Fruit fly (Drosophila melanogaster) whole organism, embryonic: ENCODE data around the gene CG42514.

Source experiments
- CG10209 ChIP-seq: fragments of 200-800 bp; sonication (Bioruptor generic); optimal IDR thresholded peaks from 3 replicates; lab custom pipeline; 2017; ENCODE audit warnings: missing biosample characterization, mild to moderate bottlenecking, missing genetic modification characterization, missing genetic modification reagents
- CG1024 ChIP-seq: fragments of 200-800 bp; sonication (Bioruptor generic); IDR thresholded peaks from 2 replicates; pipeline ENCODE4 v1.3.6; 2022; ENCODE audit warnings: missing biosample characterization, missing genetic modification characterization
- CG10543 ChIP-seq: fragments of 200-800 bp; sonication (Bioruptor generic); optimal IDR thresholded peaks from 3 replicates; lab custom pipeline; 2017; ENCODE audit warnings: missing biosample characterization, mild to moderate bottlenecking, missing genetic modification characterization, moderate library complexity
- CG10979 ChIP-seq: fragments of 200-800 bp; sonication (Bioruptor generic); optimal IDR thresholded peaks from 2 replicates; lab custom pipeline; 2018; ENCODE audit warnings: missing biosample characterization, mild to moderate bottlenecking, missing genetic modification characterization, moderate library complexity
- CG15269 ChIP-seq: fragments of 200-800 bp; sonication (Bioruptor generic); optimal IDR thresholded peaks from 2 replicates; lab custom pipeline; 2018; ENCODE audit warnings: missing biosample characterization, mild to moderate bottlenecking, missing genetic modification characterization, moderate library complexity
- CG17186 ChIP-seq: fragments of 200-800 bp; sonication (Bioruptor generic); optimal IDR thresholded peaks from 3 replicates; lab custom pipeline; 2017; ENCODE audit warnings: missing biosample characterization, missing genetic modification reagents, missing genetic modification characterization
- CG18011 ChIP-seq: fragments of 200-800 bp; sonication (Bioruptor generic); optimal IDR thresholded peaks from 2 replicates; lab custom pipeline; 2017; ENCODE audit warnings: missing biosample characterization, missing genetic modification characterization, mild to moderate bottlenecking, moderate library complexity, missing genotype
- CG18599 ChIP-seq: fragments of 200-800 bp; sonication (Bioruptor generic); optimal IDR thresholded peaks from 3 replicates; lab custom pipeline; 2017; ENCODE audit warnings: missing biosample characterization, missing genetic modification characterization, mild to moderate bottlenecking, moderate library complexity, missing genetic modification reagents
- CG2120 ChIP-seq: fragments of 200-800 bp; sonication (Bioruptor generic); optimal IDR thresholded peaks from 3 replicates; lab custom pipeline; 2016; ENCODE audit warnings: missing biosample characterization, missing genetic modification characterization
- CG2199 ChIP-seq: fragments of 200-800 bp; sonication (Bioruptor generic); IDR thresholded peaks from 3 replicates; pipeline ENCODE4 v1.3.6; 2022; ENCODE audit warnings: missing biosample characterization, missing genetic modification characterization
- CG34376 ChIP-seq: fragments of 200-800 bp; sonication (Bioruptor generic); optimal IDR thresholded peaks from 2 replicates; lab custom pipeline; 2018; ENCODE audit warnings: missing biosample characterization, mild to moderate bottlenecking, missing genetic modification characterization
- CG3838 ChIP-seq: fragments of 200-800 bp; sonication (Bioruptor generic); optimal IDR thresholded peaks from 3 replicates; lab custom pipeline; 2016; ENCODE audit warnings: missing biosample characterization, missing genetic modification characterization
- CG5180 ChIP-seq: fragments of 200-800 bp; sonication (Bioruptor generic); optimal IDR thresholded peaks from 3 replicates; lab custom pipeline; 2017; ENCODE audit warnings: missing biosample characterization, missing genetic modification characterization, mild to moderate bottlenecking, moderate library complexity, missing genetic modification reagents
- CG9817 ChIP-seq: fragments of 200-800 bp; sonication (Bioruptor generic); optimal IDR thresholded peaks from 2 replicates; lab custom pipeline; 2018; ENCODE audit warnings: missing biosample characterization, mild to moderate bottlenecking, missing genetic modification characterization, moderate library complexity
- CHES-1-like ChIP-seq: fragments of 200-800 bp; sonication (Bioruptor generic); optimal IDR thresholded peaks from 2 replicates; lab custom pipeline; 2016; ENCODE audit warnings: missing biosample characterization, missing genetic modification characterization
- D19A ChIP-seq: fragments of 200-800 bp; optimal IDR thresholded peaks from 3 replicates; lab custom pipeline; 2019; ENCODE audit warnings: missing biosample characterization, mild to moderate bottlenecking, missing genetic modification characterization, moderate library complexity
- D19B ChIP-seq: fragments of 200-800 bp; sonication (Bioruptor generic); optimal IDR thresholded peaks from 2 replicates; lab custom pipeline; 2017; ENCODE audit warnings: missing biosample characterization, mild to moderate bottlenecking, missing genetic modification characterization
- Dek ChIP-seq: fragments of 200-800 bp; sonication (Bioruptor generic); optimal IDR thresholded peaks from 3 replicates; lab custom pipeline; 2019; ENCODE audit warnings: missing biosample characterization, mild to moderate bottlenecking, missing genetic modification characterization, moderate library complexity
- Drgx ChIP-seq: fragments of 200-800 bp; sonication (Bioruptor generic); IDR thresholded peaks from 2 replicates; pipeline ENCODE4 v1.3.6; 2022; ENCODE audit warnings: missing biosample characterization, missing genetic modification characterization
- H2.0 ChIP-seq: fragments of 200-800 bp; sonication (Bioruptor generic); IDR thresholded peaks from 2 replicates; pipeline ENCODE4 v1.3.6; 2022; ENCODE audit warnings: missing biosample characterization, missing genetic modification characterization
- Hey ChIP-seq: fragments of 200-800 bp; sonication (Bioruptor generic); optimal IDR thresholded peaks from 3 replicates; lab custom pipeline; 2018; ENCODE audit warnings: missing biosample characterization, mild to moderate bottlenecking, missing genetic modification characterization
- Jarid2 ChIP-seq: fragments of 200-800 bp; sonication (Bioruptor generic); optimal IDR thresholded peaks from 3 replicates; lab custom pipeline; 2017; ENCODE audit warnings: mild to moderate bottlenecking, missing biosample characterization, missing genetic modification reagents, missing genetic modification characterization
- Med ChIP-seq: fragments of 200-800 bp; sonication (Bioruptor generic); peaks from one replicate; lab custom pipeline; 2016; ENCODE audit warnings: missing biosample characterization, missing genetic modification characterization, mild to moderate bottlenecking, inconsistent platforms, moderate library complexity
- Nf-YB ChIP-seq: fragments of 200-800 bp; sonication (Bioruptor generic); optimal IDR thresholded peaks from 3 replicates; lab custom pipeline; 2019; ENCODE audit warnings: missing biosample characterization, mild to moderate bottlenecking, missing genetic modification characterization, moderate library complexity
- Oli ChIP-seq: fragments of 200-800 bp; sonication (Bioruptor generic); optimal IDR thresholded peaks from 2 replicates; lab custom pipeline; 2018; ENCODE audit warnings: missing biosample characterization, mild to moderate bottlenecking, missing genetic modification characterization, moderate library complexity
- Rfx ChIP-seq: fragments of 200-800 bp; sonication (Bioruptor generic); IDR thresholded peaks from 2 replicates; pipeline ENCODE4 v1.3.6; 2022; ENCODE audit warnings: missing biosample characterization, missing genetic modification characterization
- Sry-δ ChIP-seq: fragments of 200-800 bp; sonication (Bioruptor generic); optimal IDR thresholded peaks from 2 replicates; lab custom pipeline; 2016; ENCODE audit warnings: missing biosample characterization, missing genetic modification characterization
- ab ChIP-seq: fragments of 200-800 bp; sonication (Bioruptor generic); optimal IDR thresholded peaks from 2 replicates; lab custom pipeline; 2016; ENCODE audit warnings: missing biosample characterization, missing genetic modification characterization
- ac ChIP-seq: fragments of 200-800 bp; sonication (Bioruptor generic); optimal IDR thresholded peaks from 3 replicates; lab custom pipeline; 2017; ENCODE audit warnings: missing biosample characterization, mild to moderate bottlenecking, missing genetic modification characterization
- bigmax ChIP-seq: fragments of 200-800 bp; sonication (Bioruptor generic); optimal IDR thresholded peaks from 2 replicates; lab custom pipeline; 2018; ENCODE audit warnings: missing biosample characterization, mild to moderate bottlenecking, missing genetic modification characterization
- croc ChIP-seq: fragments of 200-800 bp; sonication (Bioruptor generic); conservative IDR thresholded peaks from 3 replicates; pipeline ENCODE4 v1.3.6; 2022; ENCODE audit warnings: missing biosample characterization, missing genetic modification characterization
- da ChIP-seq: fragments of 200-800 bp; sonication (Bioruptor generic); optimal IDR thresholded peaks from 2 replicates; lab custom pipeline; 2016; ENCODE audit warnings: missing biosample characterization, missing genetic modification characterization
- danr ChIP-seq: fragments of 200-800 bp; sonication (Bioruptor generic); IDR thresholded peaks from 2 replicates; pipeline ENCODE4 v1.3.6; 2022; ENCODE audit warnings: missing biosample characterization, missing genetic modification characterization
- dmrt11E ChIP-seq: fragments of 200-800 bp; sonication (Bioruptor generic); optimal IDR thresholded peaks from 3 replicates; lab custom pipeline; 2018; ENCODE audit warnings: missing biosample characterization, mild to moderate bottlenecking, missing genetic modification characterization, moderate library complexity
- dpn ChIP-seq, 2 experiments: fragments of 200-800 bp; sonication (Bioruptor generic); optimal IDR thresholded peaks; 3 replicates each; lab custom pipeline; 2016; ENCODE audit warnings: missing biosample characterization in 2 of 2, missing genetic modification characterization in 2 of 2
- exex ChIP-seq: fragments of 200-800 bp; sonication (Bioruptor generic); optimal IDR thresholded peaks from 4 replicates; lab custom pipeline; 2018; ENCODE audit warnings: missing biosample characterization, mild to moderate bottlenecking, missing genetic modification characterization, moderate library complexity
- grn ChIP-seq: fragments of 200-800 bp; sonication (Bioruptor generic); optimal IDR thresholded peaks from 3 replicates; lab custom pipeline; 2017; ENCODE audit warnings: missing biosample characterization, missing genetic modification characterization
- gro ChIP-seq: fragments of 200-800 bp; sonication (Bioruptor generic); optimal IDR thresholded peaks from 2 replicates; lab custom pipeline; 2016; ENCODE audit warnings: missing biosample characterization, missing genetic modification characterization
- lmd ChIP-seq: fragments of 200-800 bp; sonication (Bioruptor generic); IDR thresholded peaks from 2 replicates; pipeline ENCODE4 v1.3.6; 2022; ENCODE audit warnings: missing biosample characterization, missing genetic modification characterization
- mam ChIP-seq: fragments of 200-800 bp; sonication (Bioruptor generic); optimal IDR thresholded peaks from 3 replicates; lab custom pipeline; 2016; ENCODE audit warnings: missing biosample characterization, missing genetic modification characterization
- mirr ChIP-seq: fragments of 200-800 bp; sonication (Bioruptor generic); optimal IDR thresholded peaks from 3 replicates; lab custom pipeline; 2018; ENCODE audit warnings: missing biosample characterization, mild to moderate bottlenecking, missing genetic modification characterization
- row ChIP-seq: fragments of 200-800 bp; sonication (Bioruptor generic); IDR thresholded peaks from 3 replicates; pipeline ENCODE4 v1.3.6; 2022; ENCODE audit warnings: missing biosample characterization, missing genetic modification characterization
- sens ChIP-seq: fragments of 200-800 bp; sonication (Bioruptor generic); peaks from one replicate; lab custom pipeline; 2016; ENCODE audit warnings: missing biosample characterization, missing genetic modification characterization
- sob ChIP-seq: fragments of 200-800 bp; sonication (Bioruptor generic); IDR thresholded peaks from 2 replicates; pipeline ENCODE4 v1.3.6; 2022; ENCODE audit warnings: missing biosample characterization, missing genetic modification characterization
- sqz ChIP-seq: fragments of 200-800 bp; sonication (Bioruptor generic); optimal IDR thresholded peaks from 3 replicates; lab custom pipeline; 2018; ENCODE audit warnings: missing biosample characterization, mild to moderate bottlenecking, missing genetic modification characterization
- tgo ChIP-seq: fragments of 200-800 bp; sonication (Bioruptor generic); IDR thresholded peaks from 3 replicates; pipeline ENCODE4 v1.3.6; 2022; ENCODE audit warnings: missing biosample characterization, missing genetic modification characterization
- vvl ChIP-seq: fragments of 200-800 bp; sonication (Bioruptor generic); IDR thresholded peaks from 2 replicates; pipeline ENCODE4 v1.3.6; 2022; ENCODE audit warnings: missing biosample characterization, missing genetic modification characterization
- wor ChIP-seq: fragments of 200-800 bp; sonication (Bioruptor generic); IDR thresholded peaks from 2 replicates; pipeline ENCODE4 v1.3.6; 2022; ENCODE audit warnings: missing biosample characterization, missing genetic modification characterization

The CG42514 gene

dm6 chr3L:16495989-16496797 lies at the start of gene CG42514:
Gene CG42514, minus strand, starts transcription at chr3L:16496236.
- TF ChIP-seq H2.0 (no peak), dpn (GFP tag; optimal IDR thresholded peaks at IDR 0.05; lab: Kevin White, UChicago) (no peak), CG17186 (GFP tag; lab: Kevin White, UChicago) (no peak), grn (GFP tag; lab: Kevin White, UChicago) (peak; percentile 44), D19A (tag; lab: Kevin White, UChicago) (peak; percentile 85), row (GFP tag; lab: Robert Waterston, UW) (peak; percentile 5; the same call in 1 of the 3 replicates), da (GFP tag; lab: Kevin White, UChicago) (no peak), Rfx (GFP tag; lab: Robert Waterston, UW) (no peak), CG10543 (peak; percentile 42), exex (peak; percentile 72), Hey (peak; percentile 71), sob (no peak), bigmax (GFP tag; lab: Kevin White, UChicago) (no peak), ab (GFP tag; lab: Kevin White, UChicago) (no peak), mam (GFP tag; lab: Kevin White, UChicago) (no peak), mirr (GFP tag; lab: Kevin White, UChicago) (peak; percentile 16), vvl (GFP tag; lab: Robert Waterston, UW) (no peak), CHES-1-like (GFP tag; lab: Kevin White, UChicago) (no peak), CG2199 (GFP tag; lab: Robert Waterston, UW) (peak; percentile 69; the same call in 1 of the 3 replicates), CG34376 (GFP tag; lab: Kevin White, UChicago) (peak; percentile 77), Dek (tag; lab: Kevin White, UChicago) (no peak), Nf-YB (GFP tag; lab: Kevin White, UChicago) (peak; percentile 12), CG1024 (no peak), dmrt11E (tag; lab: Kevin White, UChicago) (no peak), CG2120 (no peak), CG5180 (GFP tag; lab: Kevin White, UChicago) (peak; percentile 61), sens (peak; percentile 66), gro (GFP tag; lab: Kevin White, UChicago) (peak; percentile 3), Drgx (no peak), Jarid2 (GFP tag; lab: Kevin White, UChicago) (peak; percentile 30), sqz (GFP tag; lab: Kevin White, UChicago) (no peak), D19B (GFP tag; lab: Kevin White, UChicago) (no peak), Med (GFP tag; lab: Kevin White, UChicago) (peak; percentile 70)

dm6 chr3L:16545511-16545910 lies 49.5 kb upstream of the CG42514 start, which contains the start of gene CG13033:
Gene CG13033, minus strand, starts transcription at chr3L:16545628.
- no peak for TF ChIP-seq CG10209
- peak; percentile 96 for TF ChIP-seq CG5180 (GFP tag; lab: Kevin White, UChicago)

- TF ChIP-seq ac (GFP tag; lab: Kevin White, UChicago) (no peak), CG9817 (tag; lab: Kevin White, UChicago) (no peak), dmrt11E (tag; lab: Kevin White, UChicago) (peak; percentile 59), lmd (GFP tag; lab: Robert Waterston, UW) (peak; percentile 57), wor (GFP tag; lab: Robert Waterston, UW) (peak; percentile 58), CG15269 (tag; lab: Kevin White, UChicago) (peak; percentile 24), Sry-δ (GFP tag; lab: Kevin White, UChicago) (no peak), CG18599 (GFP tag; lab: Kevin White, UChicago) (peak; percentile 7), CG1024 (peak; percentile 26; the same call in 1 of the 2 replicates), tgo (peak; percentile 37; the same call in 1 of the 3 replicates), danr (GFP tag; lab: Robert Waterston, UW) (no peak), CG10979 (no peak), CG3838 (GFP tag; lab: Kevin White, UChicago) (no peak), CG18011 (GFP tag; lab: Kevin White, UChicago) (no peak), croc (GFP tag; lab: Robert Waterston, UW) (peak; percentile 20; the same call in 1 of the 3 replicates), Oli (tag; lab: Kevin White, UChicago) (peak; percentile 61)
Measured at dm6 chr3L:16544220-16544619, 48.2 kb upstream of the CG42514 start.
